Fruit fly (Drosophila melanogaster) whole organism, prepupa: ENCODE data around the gene rt.
A peak's percentile ranks its signal among the peaks of the same experiment; 100 is the strongest.

Experiments used
- Blimp-1 ChIP-seq: fragments of 200-800 bp; sonication (Bioruptor generic); optimal IDR thresholded peaks from 3 replicates; lab custom pipeline; 2017; ENCODE audit warnings: missing biosample characterization, missing genetic modification characterization, mild to moderate bottlenecking, moderate library complexity, missing genetic modification reagents
- CG10631 ChIP-seq: fragments of 200-800 bp; sonication (Bioruptor generic); optimal IDR thresholded peaks from 2 replicates; lab custom pipeline; 2016; ENCODE audit warnings: missing biosample characterization, missing genetic modification characterization
- CG11762 ChIP-seq: fragments of 200-800 bp; sonication (Bioruptor generic); optimal IDR thresholded peaks from 3 replicates; lab custom pipeline; 2016; ENCODE audit warnings: missing biosample characterization, missing genetic modification characterization; ENCODE audit not compliant: insufficient read depth
- CG11902 ChIP-seq: fragments of 200-800 bp; sonication (Bioruptor generic); optimal IDR thresholded peaks from 3 replicates; lab custom pipeline; 2016; ENCODE audit warnings: missing biosample characterization, missing genetic modification characterization
- CG15336 ChIP-seq: fragments of 200-800 bp; sonication (Bioruptor generic); IDR thresholded peaks from 2 replicates; pipeline ENCODE4 v1.3.6; 2022; ENCODE audit warnings: missing biosample characterization, missing genetic modification characterization
- CG1621 ChIP-seq: fragments of 200-800 bp; sonication (Bioruptor generic); optimal IDR thresholded peaks from 3 replicates; lab custom pipeline; 2018; ENCODE audit warnings: missing biosample characterization, mild to moderate bottlenecking, missing genetic modification characterization
- CG32006 ChIP-seq: fragments of 200-800 bp; sonication (Bioruptor generic); optimal IDR thresholded peaks from 3 replicates; lab custom pipeline; 2017; ENCODE audit warnings: missing biosample characterization, mild to moderate bottlenecking, missing genetic modification characterization
- CG34406 ChIP-seq: fragments of 200-800 bp; sonication (Bioruptor generic); optimal IDR thresholded peaks from 3 replicates; lab custom pipeline; 2016; ENCODE audit warnings: missing biosample characterization, missing genetic modification characterization
- CG3919 ChIP-seq: fragments of 200-800 bp; sonication (Bioruptor generic); optimal IDR thresholded peaks from 3 replicates; lab custom pipeline; 2016; ENCODE audit warnings: missing biosample characterization, missing genetic modification characterization
- CG4318 ChIP-seq: fragments of 200-800 bp; sonication (Bioruptor generic); optimal IDR thresholded peaks from 3 replicates; lab custom pipeline; 2017; ENCODE audit warnings: missing biosample characterization, mild to moderate bottlenecking, missing genetic modification characterization
- CG6163 ChIP-seq: fragments of 200-800 bp; sonication (Bioruptor generic); IDR thresholded peaks from 3 replicates; pipeline ENCODE4 v1.3.6; 2022; ENCODE audit warnings: missing biosample characterization, missing genetic modification characterization
- CG6808 ChIP-seq: fragments of 200-800 bp; sonication (Bioruptor generic); optimal IDR thresholded peaks from 3 replicates; lab custom pipeline; 2017; ENCODE audit warnings: missing biosample characterization, missing genetic modification characterization, mild to moderate bottlenecking, moderate library complexity, missing genetic modification reagents
- CG6854 ChIP-seq: fragments of 200-800 bp; sonication (Bioruptor generic); optimal IDR thresholded peaks from 2 replicates; lab custom pipeline; 2017; ENCODE audit warnings: missing biosample characterization, mild to moderate bottlenecking, missing genetic modification characterization
- CG7368 ChIP-seq: fragments of 200-800 bp; sonication (Bioruptor generic); optimal IDR thresholded peaks from 3 replicates; lab custom pipeline; 2016; ENCODE audit warnings: missing biosample characterization, missing genetic modification characterization
- CG8632 ChIP-seq: fragments of 200-800 bp; sonication (Bioruptor generic); optimal IDR thresholded peaks from 3 replicates; lab custom pipeline; 2016; ENCODE audit warnings: missing biosample characterization, missing genetic modification characterization
- Eip78C ChIP-seq: fragments of 200-800 bp; sonication (Bioruptor generic); peaks from one replicate; lab custom pipeline; 2016; ENCODE audit warnings: missing biosample characterization, missing genetic modification characterization
- Eip93F ChIP-seq: fragments of 200-800 bp; sonication (Bioruptor generic); optimal IDR thresholded peaks from 2 replicates; lab custom pipeline; 2016; ENCODE audit warnings: missing biosample characterization, mild to moderate bottlenecking, missing genetic modification characterization
- Ets96B ChIP-seq: fragments of 200-800 bp; optimal IDR thresholded peaks from 2 replicates; lab custom pipeline; 2019; ENCODE audit warnings: missing biosample characterization, mild to moderate bottlenecking, missing genetic modification characterization, moderate library complexity
- Hr38 ChIP-seq: sonication (Bioruptor generic); optimal IDR thresholded peaks from 2 replicates; lab custom pipeline; 2016; ENCODE audit warnings: missing biosample characterization, missing genetic modification characterization
- Met ChIP-seq: fragments of 200-800 bp; sonication (Bioruptor generic); optimal IDR thresholded peaks from 3 replicates; lab custom pipeline; 2016; ENCODE audit warnings: missing biosample characterization, missing genetic modification characterization
- achi ChIP-seq: fragments of 200-800 bp; sonication (Bioruptor generic); optimal IDR thresholded peaks from 3 replicates; lab custom pipeline; 2016; ENCODE audit warnings: missing biosample characterization, missing genetic modification characterization
- acj6 ChIP-seq: fragments of 200-800 bp; sonication (Bioruptor generic); optimal IDR thresholded peaks from 3 replicates; lab custom pipeline; 2016; ENCODE audit warnings: missing biosample characterization, missing genetic modification characterization
- cyc ChIP-seq: fragments of 200-800 bp; sonication (Bioruptor generic); optimal IDR thresholded peaks from 3 replicates; lab custom pipeline; 2016; ENCODE audit warnings: missing biosample characterization, missing genetic modification characterization
- eg ChIP-seq: fragments of 200-800 bp; sonication (Bioruptor generic); IDR thresholded peaks from 3 replicates; pipeline ENCODE4 v1.3.6; 2022; ENCODE audit warnings: missing biosample characterization, missing genetic modification characterization
- fd59A ChIP-seq: fragments of 200-800 bp; sonication (Bioruptor generic); optimal IDR thresholded peaks from 2 replicates; lab custom pipeline; 2017; ENCODE audit warnings: missing biosample characterization, mild to moderate bottlenecking, missing genetic modification characterization, missing genetic modification reagents
- fd85E ChIP-seq: fragments of 200-800 bp; sonication (Bioruptor generic); optimal IDR thresholded peaks from 3 replicates; lab custom pipeline; 2016; ENCODE audit warnings: missing biosample characterization, missing genetic modification characterization
- fkh ChIP-seq: fragments of 200-800 bp; sonication (Bioruptor generic); optimal IDR thresholded peaks from 3 replicates; lab custom pipeline; 2017; ENCODE audit warnings: missing biosample characterization, mild to moderate bottlenecking, missing genetic modification characterization, moderate library complexity
- net ChIP-seq: fragments of 200-800 bp; sonication (Bioruptor generic); optimal IDR thresholded peaks from 3 replicates; lab custom pipeline; 2016; ENCODE audit warnings: missing biosample characterization, missing genetic modification characterization
- spab ChIP-seq: fragments of 200-800 bp; sonication (Bioruptor generic); optimal IDR thresholded peaks from 2 replicates; lab custom pipeline; 2017; ENCODE audit warnings: missing biosample characterization, mild to moderate bottlenecking, missing genetic modification characterization, missing genetic modification reagents
- topi ChIP-seq: fragments of 200-800 bp; sonication (Bioruptor generic); optimal IDR thresholded peaks from 3 replicates; lab custom pipeline; 2016; ENCODE audit warnings: missing biosample characterization, missing genetic modification characterization
- vri ChIP-seq: fragments of 200-800 bp; sonication (Bioruptor generic); optimal IDR thresholded peaks from 3 replicates; lab custom pipeline; 2016; ENCODE audit warnings: missing biosample characterization, mild to moderate bottlenecking, missing genetic modification characterization

The rt gene

DNA sequence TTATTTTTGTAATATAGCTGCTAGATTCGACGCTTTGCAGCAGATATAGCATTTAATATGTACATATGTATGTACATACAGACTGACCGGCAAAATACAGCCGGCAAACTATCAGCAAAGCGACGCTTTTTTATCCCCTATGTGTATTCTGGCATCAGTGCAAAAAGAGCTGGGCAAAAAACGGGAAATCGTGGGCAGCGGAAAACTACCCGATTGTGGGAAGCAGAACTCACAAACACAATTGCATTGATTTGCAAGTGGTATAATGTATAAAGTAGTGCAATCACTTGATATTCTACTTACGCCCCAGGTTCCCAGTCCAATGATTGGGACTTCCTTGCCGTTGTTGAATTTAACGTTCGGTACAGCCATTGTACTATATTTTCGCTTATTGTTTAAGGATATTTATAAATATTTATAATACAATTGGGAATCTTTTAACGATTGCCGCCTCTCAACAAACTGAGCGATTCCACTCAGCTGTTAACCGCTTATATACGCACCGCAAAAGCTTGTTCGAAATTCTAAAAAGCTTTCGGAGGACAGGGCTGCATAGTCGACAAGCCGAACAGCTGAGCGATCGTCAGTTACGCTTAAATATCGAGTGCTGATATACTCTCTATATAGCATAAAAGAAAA lies 35.8 kb upstream of the rt start (continued):
- peak; percentile 64 for TF ChIP-seq Eip93F (GFP tag; lab: Kevin White, UChicago)
- no peak for TF ChIP-seq acj6 (GFP tag; lab: Kevin White, UChicago)
- no peak for TF ChIP-seq Hr38 (GFP tag; lab: Kevin White, UChicago)
- TF ChIP-seq topi (GFP tag; lab: Kevin White, UChicago) = peak; percentile 12
- TF ChIP-seq fd59A (GFP tag; lab: Kevin White, UChicago) = no peak
- peak; percentile 7 for TF ChIP-seq net (GFP tag; lab: Kevin White, UChicago)
- TF ChIP-seq CG7368 (GFP tag; lab: Kevin White, UChicago) = no peak
- peak; percentile 48 for TF ChIP-seq CG6854 (GFP tag; lab: Kevin White, UChicago)
- TF ChIP-seq CG32006 (GFP tag; lab: Kevin White, UChicago) = no peak
- peak; percentile 3 for TF ChIP-seq vri
- TF ChIP-seq CG8632 = no peak
- no peak for TF ChIP-seq CG1621
- TF ChIP-seq CG3919 (GFP tag; lab: Kevin White, UChicago) = no peak
- TF ChIP-seq cyc (GFP tag; lab: Kevin White, UChicago) = no peak
- no peak for TF ChIP-seq CG11762 (GFP tag; lab: Kevin White, UChicago)
- TF ChIP-seq CG10631 (GFP tag; lab: Kevin White, UChicago) = no peak
- no peak for TF ChIP-seq spab (GFP tag; lab: Kevin White, UChicago)
- TF ChIP-seq fkh = no peak
- TF ChIP-seq CG34406 (GFP tag; lab: Kevin White, UChicago) = no peak
- no peak for TF ChIP-seq CG11902 (GFP tag; lab: Kevin White, UChicago)
- TF ChIP-seq CG4318 = no peak
- peak; percentile 17 for TF ChIP-seq CG6808 (GFP tag; lab: Kevin White, UChicago)
- TF ChIP-seq, all 60 proteins: peak for 14

DNA sequence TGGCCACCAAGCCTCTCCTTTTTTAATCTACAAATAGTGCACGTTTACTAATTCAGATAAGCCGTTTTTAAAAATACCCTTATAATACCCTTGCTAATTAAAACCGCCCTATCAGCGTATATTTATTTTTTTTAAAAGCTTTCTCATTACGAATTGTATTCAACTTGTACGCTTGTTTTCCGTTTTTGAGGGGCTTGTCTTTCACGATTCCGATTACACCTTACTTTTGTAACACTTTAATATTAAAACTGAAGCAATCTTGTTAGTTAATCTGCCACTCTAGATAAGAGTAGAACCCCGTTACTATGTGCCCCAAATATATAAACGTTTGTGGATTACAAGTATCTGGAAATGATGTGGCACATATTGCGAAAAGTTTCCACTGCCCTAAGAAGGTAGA lies 35.2 kb upstream of the rt start:
- TF ChIP-seq CG8632 (no peak), eg (GFP tag; lab: Robert Waterston, UW) (no peak), fd85E (GFP tag; lab: Kevin White, UChicago) (no peak), CG6854 (GFP tag; lab: Kevin White, UChicago) (no peak), vri (no peak)

DNA sequence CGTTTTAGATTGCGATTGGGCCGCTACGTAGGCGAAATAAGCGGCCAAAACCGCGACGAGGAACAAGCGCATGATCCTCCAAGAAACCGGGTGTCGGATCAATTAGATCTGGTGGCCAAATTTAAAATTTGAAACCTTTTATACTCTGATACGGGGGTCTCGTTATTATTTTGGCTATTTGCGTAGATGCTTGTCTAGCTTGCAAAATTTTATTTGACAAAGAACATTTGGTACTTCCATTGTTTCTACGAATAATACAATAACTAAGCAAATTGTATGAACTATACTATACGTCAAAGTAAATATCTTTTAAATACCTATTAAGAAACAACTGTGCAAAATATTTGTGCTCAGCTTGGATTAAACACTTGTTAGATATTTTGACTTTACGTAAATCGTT lies 32.4 kb upstream of the rt start, which contains the start of gene Muc68Ca:
Gene Muc68Ca (minus strand): TSS at position 101 of the 400 bp plus-strand sequence.
- TF ChIP-seq CG7368 (GFP tag; lab: Kevin White, UChicago) (no peak), Met (no peak), achi (GFP tag; lab: Kevin White, UChicago) (no peak), eg (GFP tag; lab: Robert Waterston, UW) (no peak), CG4318 (no peak), Blimp-1 (no peak), Hr38 (GFP tag; lab: Kevin White, UChicago) (no peak), CG10631 (GFP tag; lab: Kevin White, UChicago) (no peak), vri (no peak), fd85E (GFP tag; lab: Kevin White, UChicago) (no peak), CG6854 (GFP tag; lab: Kevin White, UChicago) (no peak), CG3919 (GFP tag; lab: Kevin White, UChicago) (no peak), CG15336 (GFP tag; lab: Robert Waterston, UW) (no peak), Eip78C (GFP tag; lab: Kevin White, UChicago) (no peak)

DNA sequence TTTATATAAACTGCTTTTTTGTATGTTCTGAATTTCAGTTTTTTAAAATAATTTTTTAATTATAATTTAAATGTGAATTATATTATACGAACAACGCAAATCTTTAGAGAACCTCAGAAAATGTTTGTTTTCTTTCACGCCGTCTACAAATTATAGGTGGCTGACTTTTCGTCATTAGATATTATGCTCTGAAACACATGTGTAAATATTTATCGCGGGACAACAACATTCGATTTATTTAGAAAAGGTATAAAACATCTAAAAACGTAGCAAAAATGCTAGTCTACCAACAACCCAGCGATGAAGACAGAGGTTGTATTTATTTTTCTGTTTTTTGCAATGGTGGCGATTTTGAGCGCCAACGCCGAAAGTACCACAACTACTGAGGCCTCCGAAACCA lies 22.3 kb upstream of the rt start, which contains the start of gene CG42832:
Gene CG42832 (plus strand): TSS at position 301 of the 400 bp plus-strand sequence.
- TF ChIP-seq achi (GFP tag; lab: Kevin White, UChicago) (no peak), CG6163 (no peak), CG32006 (GFP tag; lab: Kevin White, UChicago) (no peak), CG11902 (GFP tag; lab: Kevin White, UChicago) (no peak), cyc (GFP tag; lab: Kevin White, UChicago) (no peak), Ets96B (no peak), fkh (peak; percentile 5), fd85E (GFP tag; lab: Kevin White, UChicago) (no peak)
